Worm (Caenorhabditis elegans) whole organism, L1 larva: ENCODE results near the gene col-94.

ENCODE experiments used
- ama-1 ChIP-seq: fragments of 150-350 bp; optimal IDR thresholded peaks from 2 replicates; lab custom pipeline; 2014
- ceh-8 ChIP-seq: fragments of 200-800 bp; sonication (Bioruptor generic); optimal IDR thresholded peaks from 2 replicates; lab custom pipeline; 2018; ENCODE audit warnings: mild to moderate bottlenecking, missing genetic modification characterization, moderate library complexity, missing compliant biosample characterization
- efl-3 ChIP-seq: fragments of 200-800 bp; sonication (Bioruptor generic); optimal IDR thresholded peaks from 2 replicates; lab custom pipeline; 2018; ENCODE audit warnings: mild to moderate bottlenecking, missing genetic modification characterization, missing compliant biosample characterization
- lin-13 ChIP-seq: fragments of 150-350 bp; optimal IDR thresholded peaks from 2 replicates; lab custom pipeline; 2014; ENCODE audit warnings: missing biosample characterization, missing genetic modification reagents, missing genetic modification characterization
- lin-39 ChIP-seq: fragments of 150-350 bp; optimal IDR thresholded peaks from 2 replicates; lab custom pipeline; 2014; ENCODE audit warnings: missing biosample characterization, missing genetic modification reagents, missing genetic modification characterization
- nhr-11 ChIP-seq: fragments of 150-350 bp; optimal IDR thresholded peaks from 2 replicates; lab custom pipeline; 2014; ENCODE audit warnings: missing biosample characterization, missing genetic modification characterization
- unc-130 ChIP-seq: fragments of 150-350 bp; optimal IDR thresholded peaks from 2 replicates; lab custom pipeline; 2017; ENCODE audit warnings: missing biosample characterization, missing genetic modification characterization, inconsistent platforms
- unc-30 ChIP-seq: sonication (generic microtip); optimal IDR thresholded peaks from 2 replicates; lab custom pipeline; 2017; ENCODE audit warnings: missing biosample characterization, missing genetic modification characterization
- unc-62 ChIP-seq: fragments of 150-350 bp; optimal IDR thresholded peaks from 2 replicates; lab custom pipeline; 2014; ENCODE audit warnings: missing biosample characterization, missing genetic modification reagents, missing genetic modification characterization

ce11 chrIII:11036132-11036531, 48.5 kb upstream of the col-94 start:
- TF ChIP-seq unc-62 (GFP tag; lab: Kevin White, UChicago): no peak
- no peak for TF ChIP-seq unc-30
- TF ChIP-seq nhr-11 (tag; lab: Kevin White, UChicago): no peak
- peak; percentile 74 for TF ChIP-seq lin-13 (GFP tag; lab: Kevin White, UChicago)
- peak; percentile 80 for TF ChIP-seq unc-130 (tag; lab: Kevin White, UChicago)
- no peak for TF ChIP-seq efl-3
- peak; percentile 40 for TF ChIP-seq lin-39 (tag; lab: Kevin White, UChicago)
- TF ChIP-seq ceh-8: peak; percentile 53
- no peak for TF ChIP-seq ama-1 (lab: Kevin White, UChicago)
